Worm (Caenorhabditis elegans) whole organism, L4 larva: Measurements from ENCODE around the gene clec-83.

Source experiments
- F49E8.2 ChIP-seq: sonication (generic microtip); optimal IDR thresholded peaks from 2 replicates; lab custom pipeline; 2016; ENCODE audit warnings: missing compliant biosample characterization, mild to moderate bottlenecking, missing genetic modification characterization, borderline replicate concordance
- R02D3.7 ChIP-seq: fragments of 150-350 bp; sonication (generic microtip); optimal IDR thresholded peaks from 3 replicates; lab custom pipeline; 2014; ENCODE audit warnings: missing biosample characterization, missing genetic modification characterization
- Y105C5A.15 ChIP-seq: fragments of 200-800 bp; sonication (Bioruptor generic); IDR thresholded peaks from 2 replicates; pipeline ENCODE4 v1.3.6; 2022; ENCODE audit warnings: missing genetic modification characterization, missing compliant biosample characterization
- Y48G9A.11 ChIP-seq: fragments of 200-800 bp; sonication (Bioruptor generic); IDR thresholded peaks from 2 replicates; pipeline ENCODE4 v1.3.6; 2022; ENCODE audit warnings: missing genetic modification reagents, missing genetic modification characterization, missing compliant biosample characterization
- ZK337.2 ChIP-seq: fragments of 200-800 bp; sonication (Bioruptor generic); IDR thresholded peaks from 2 replicates; pipeline ENCODE4 v1.3.6; 2022; ENCODE audit warnings: missing genetic modification reagents, missing genetic modification characterization, missing compliant biosample characterization
- ZK546.5 ChIP-seq, 2 experiments: sonication (generic microtip); optimal IDR thresholded peaks; 2 replicates each; lab custom pipeline; 2017; ENCODE audit warnings: missing biosample characterization in 2 of 2, missing genetic modification characterization in 2 of 2
- aha-1 ChIP-seq: fragments of 150-350 bp; peaks from one replicate; lab custom pipeline; 2014; ENCODE audit warnings: missing biosample characterization, missing genetic modification characterization
- ama-1 ChIP-seq: fragments of 150-350 bp; optimal IDR thresholded peaks from 2 replicates; lab custom pipeline; 2014; ENCODE audit warnings: inconsistent platforms, mixed read lengths
- ceh-28 ChIP-seq: fragments of 150-350 bp; optimal IDR thresholded peaks from 2 replicates; lab custom pipeline; 2014; ENCODE audit warnings: missing biosample characterization, missing genetic modification reagents, missing genetic modification characterization
- ceh-82 ChIP-seq: sonication (generic microtip); optimal IDR thresholded peaks from 2 replicates; lab custom pipeline; 2017; ENCODE audit warnings: missing biosample characterization, missing genetic modification characterization
- daf-16 ChIP-seq, 3 experiments: sonication (generic microtip); optimal IDR thresholded peaks; 2 replicates each; lab custom pipeline; 2016 to 2017; ENCODE audit warnings: missing genetic modification characterization in 3 of 3, missing genetic modification reagents in 3 of 3, mild to moderate bottlenecking in 2 of 3, missing compliant biosample characterization in 2 of 3, missing biosample characterization in 1 of 3, moderate library complexity in 1 of 3
- daf-19 ChIP-seq: fragments of 200-800 bp; sonication (Bioruptor generic); conservative IDR thresholded peaks from 2 replicates; pipeline ENCODE4 v1.3.6; 2022; ENCODE audit warnings: missing genetic modification characterization, missing compliant biosample characterization
- daf-8 ChIP-seq: fragments of 200-800 bp; sonication (Bioruptor generic); IDR thresholded peaks from 2 replicates; pipeline ENCODE4 v1.3.6; 2022; ENCODE audit warnings: missing genetic modification characterization, missing compliant biosample characterization
- dpl-1 ChIP-seq: fragments of 150-350 bp; optimal IDR thresholded peaks from 2 replicates; lab custom pipeline; 2014; ENCODE audit warnings: missing biosample characterization, missing genetic modification reagents, missing genetic modification characterization
- dve-1 ChIP-seq: sonication (generic microtip); optimal IDR thresholded peaks from 2 replicates; lab custom pipeline; 2017; ENCODE audit warnings: antibody characterized with exemption, mild to moderate bottlenecking, missing genetic modification characterization, missing compliant biosample characterization; ENCODE audit not compliant: insufficient read depth
- gei-8 ChIP-seq: fragments of 200-800 bp; sonication (Bioruptor generic); optimal IDR thresholded peaks from 2 replicates; lab custom pipeline; 2018; ENCODE audit warnings: mild to moderate bottlenecking, missing genetic modification characterization, missing compliant biosample characterization
- hlh-30 ChIP-seq: sonication (generic microtip); optimal IDR thresholded peaks from 2 replicates; lab custom pipeline; 2017; ENCODE audit warnings: antibody characterized with exemption, mild to moderate bottlenecking, missing genetic modification characterization, missing compliant biosample characterization; ENCODE audit not compliant: insufficient read depth
- hmg-1.1 ChIP-seq: fragments of 200-800 bp; sonication (Bioruptor generic); IDR thresholded peaks from 2 replicates; pipeline ENCODE4 v1.3.6; 2022; ENCODE audit warnings: missing genetic modification reagents, missing genetic modification characterization, missing compliant biosample characterization
- lim-7 ChIP-seq: fragments of 200-800 bp; sonication (Bioruptor generic); IDR thresholded peaks from 2 replicates; pipeline ENCODE4 v1.3.6; 2022; ENCODE audit warnings: missing genetic modification characterization, missing compliant biosample characterization
- lin-38 ChIP-seq: fragments of 200-800 bp; sonication (Bioruptor generic); IDR thresholded peaks from 2 replicates; pipeline ENCODE4 v1.3.6; 2022; ENCODE audit warnings: missing genetic modification reagents, missing genetic modification characterization, missing compliant biosample characterization
- lsy-2 ChIP-seq, 2 experiments: fragments of 150-350 bp in 1 of 2; sonication (generic microtip) in 1 of 2; optimal IDR thresholded peaks; 2 replicates each; lab custom pipeline; 2014 to 2017; ENCODE audit warnings: missing biosample characterization in 2 of 2, missing genetic modification characterization in 2 of 2
- mdt-29 ChIP-seq: fragments of 200-800 bp; sonication (Bioruptor generic); IDR thresholded peaks from 2 replicates; pipeline ENCODE4 v1.3.6; 2022; ENCODE audit warnings: missing genetic modification reagents, missing genetic modification characterization, missing compliant biosample characterization
- mep-1 ChIP-seq: fragments of 150-350 bp; sonication (generic microtip); optimal IDR thresholded peaks from 3 replicates; lab custom pipeline; 2014; ENCODE audit warnings: missing biosample characterization, missing genetic modification characterization
- mxl-3 ChIP-seq: fragments of 200-800 bp; sonication (Bioruptor generic); optimal IDR thresholded peaks from 2 replicates; lab custom pipeline; 2018; ENCODE audit warnings: mild to moderate bottlenecking, missing genetic modification characterization, missing compliant biosample characterization
- nhr-10 ChIP-seq: fragments of 150-350 bp; optimal IDR thresholded peaks from 2 replicates; lab custom pipeline; 2014; ENCODE audit warnings: missing biosample characterization, missing genetic modification characterization
- nhr-11 ChIP-seq: fragments of 150-350 bp; optimal IDR thresholded peaks from 2 replicates; lab custom pipeline; 2014; ENCODE audit warnings: missing biosample characterization, missing genetic modification characterization
- nhr-25 ChIP-seq: sonication (generic microtip); optimal IDR thresholded peaks from 2 replicates; lab custom pipeline; 2017; ENCODE audit warnings: missing genetic modification characterization, mild to moderate bottlenecking, missing compliant biosample characterization, antibody characterized with exemption, moderate library complexity, borderline replicate concordance; ENCODE audit not compliant: insufficient read depth
- nhr-28 ChIP-seq: fragments of 150-350 bp; optimal IDR thresholded peaks from 2 replicates; lab custom pipeline; 2014; ENCODE audit warnings: missing biosample characterization, missing genetic modification characterization
- nhr-42 ChIP-seq: fragments of 200-800 bp; sonication (Bioruptor generic); IDR thresholded peaks from 2 replicates; pipeline ENCODE4 v1.3.6; 2022; ENCODE audit warnings: missing genetic modification characterization, missing compliant biosample characterization
- nhr-48 ChIP-seq: sonication (generic microtip); optimal IDR thresholded peaks from 2 replicates; lab custom pipeline; 2016; ENCODE audit warnings: mild to moderate bottlenecking, missing genetic modification characterization, missing compliant biosample characterization
- pqm-1 ChIP-seq: sonication (generic microtip); optimal IDR thresholded peaks from 2 replicates; lab custom pipeline; 2017; ENCODE audit warnings: missing biosample characterization, missing genetic modification characterization
- saeg-2 ChIP-seq: fragments of 200-800 bp; sonication (Bioruptor generic); IDR thresholded peaks from 2 replicates; pipeline ENCODE4 v1.3.6; 2022; ENCODE audit warnings: missing genetic modification reagents, missing genetic modification characterization, missing compliant biosample characterization
- sdz-12 ChIP-seq: fragments of 200-800 bp; sonication (Bioruptor generic); optimal IDR thresholded peaks from 2 replicates; lab custom pipeline; 2018; ENCODE audit warnings: mild to moderate bottlenecking, missing genetic modification characterization, missing compliant biosample characterization
- snpc-1.2 ChIP-seq: fragments of 200-800 bp; sonication (Bioruptor generic); IDR thresholded peaks from 2 replicates; pipeline ENCODE4 v1.3.6; 2022; ENCODE audit warnings: missing genetic modification reagents, missing genetic modification characterization, missing compliant biosample characterization
- snpc-4 ChIP-seq: fragments of 150-350 bp; optimal IDR thresholded peaks from 2 replicates; lab custom pipeline; 2014; ENCODE audit warnings: missing biosample characterization, missing genetic modification characterization
- spr-1 ChIP-seq: sonication (generic microtip); optimal IDR thresholded peaks from 2 replicates; lab custom pipeline; 2016; ENCODE audit warnings: mild to moderate bottlenecking, missing genetic modification characterization, missing compliant biosample characterization
- spr-3 ChIP-seq: fragments of 200-800 bp; sonication (Bioruptor generic); optimal IDR thresholded peaks from 2 replicates; lab custom pipeline; 2018; ENCODE audit warnings: mild to moderate bottlenecking, missing genetic modification characterization, missing compliant biosample characterization
- zfp-3 ChIP-seq: fragments of 200-800 bp; sonication (Bioruptor generic); conservative IDR thresholded peaks from 2 replicates; pipeline ENCODE4 v1.3.6; 2022; ENCODE audit warnings: missing genetic modification reagents, missing genetic modification characterization, missing compliant biosample characterization
- zip-11 ChIP-seq: fragments of 200-800 bp; sonication (Bioruptor generic); IDR thresholded peaks from 2 replicates; pipeline ENCODE4 v1.3.6; 2022; ENCODE audit warnings: missing genetic modification characterization, missing compliant biosample characterization

Gene clec-83

DNA sequence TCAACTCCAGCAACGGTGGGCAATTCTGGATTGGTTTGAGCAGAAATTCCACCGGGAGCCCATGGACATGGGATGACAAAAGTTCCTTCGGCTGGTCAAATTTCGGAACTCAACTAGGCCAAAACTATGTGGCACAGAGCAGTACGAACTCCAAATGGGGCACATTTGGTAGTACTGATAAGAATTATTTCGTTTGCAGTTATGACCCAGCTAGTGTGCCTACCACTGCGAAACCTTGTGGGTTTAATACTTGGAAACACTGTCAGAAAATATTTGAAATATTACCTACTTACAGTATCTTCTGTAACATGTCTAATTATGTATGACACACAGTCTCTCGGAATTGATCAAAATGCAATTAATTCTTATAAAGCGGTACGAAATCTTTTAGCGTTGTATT, 14.9 kb downstream of the clec-83 start:
- TF ChIP-seq Y48G9A.11 (GFP tag; lab: Robert Waterston, UW) (no peak), snpc-1.2 (no peak), lin-38 (no peak), nhr-25 (tag; lab: Kevin White, UChicago) (no peak), snpc-4 (tag; lab: Kevin White, UChicago) (no peak), mdt-29 (GFP tag; lab: Robert Waterston, UW) (no peak), pqm-1 (tag; lab: Kevin White, UChicago) (peak; percentile 70), spr-3 (no peak), nhr-28 (tag; lab: Kevin White, UChicago) (peak; percentile 5), aha-1 (tag; lab: Kevin White, UChicago) (peak; percentile 84), ZK337.2 (GFP tag; lab: Robert Waterston, UW) (no peak), daf-16 (GFP tag; optimal IDR thresholded peaks at IDR 0.05; lab: Kevin White, UChicago) (no peak), daf-16 (tag; optimal IDR thresholded peaks at IDR 0.05; lab: Kevin White, UChicago) (peak; percentile 5), mxl-3 (GFP tag; lab: Kevin White, UChicago) (no peak)

DNA sequence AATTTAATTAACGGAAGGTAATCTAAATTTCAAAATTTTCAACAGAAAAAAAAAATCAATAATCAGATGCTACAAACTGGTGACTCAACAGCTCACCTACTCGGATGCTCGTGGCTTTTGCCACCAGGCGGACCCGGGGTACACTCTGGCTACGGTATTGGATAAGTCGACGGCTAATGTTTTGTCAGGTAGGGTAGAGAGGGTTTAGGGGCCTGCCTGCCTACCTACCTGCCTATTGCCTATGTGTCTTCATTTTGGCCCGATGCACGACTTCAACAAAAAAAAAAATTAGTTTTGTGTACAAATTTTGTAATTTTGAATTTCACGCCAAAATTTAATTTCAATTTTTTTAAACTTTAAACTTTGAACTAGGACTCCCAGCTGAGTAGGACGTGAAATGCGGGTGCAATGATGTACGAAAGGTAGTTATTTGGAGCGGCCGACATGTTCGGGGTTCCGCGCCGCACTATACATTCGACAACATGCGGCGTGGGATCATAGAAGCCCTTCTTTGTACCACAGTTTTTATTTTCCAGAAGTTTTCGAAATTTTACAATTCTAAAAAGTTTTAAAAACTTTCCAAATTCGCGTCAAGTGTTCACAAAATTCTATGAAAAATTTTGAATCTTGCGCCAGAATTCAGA, 15.7 kb downstream of the clec-83 start:
- TF ChIP-seq nhr-25 (tag; lab: Kevin White, UChicago): no peak
- peak; percentile 20 for TF ChIP-seq ceh-28 (tag; lab: Kevin White, UChicago)
- TF ChIP-seq spr-1: no peak
- no peak for TF ChIP-seq ceh-82 (tag; lab: Kevin White, UChicago)
- TF ChIP-seq dve-1 (tag; lab: Kevin White, UChicago): no peak
- no peak for TF ChIP-seq lsy-2 (tag; optimal IDR thresholded peaks at IDR 0.05; lab: Kevin White, UChicago)
- no peak for TF ChIP-seq R02D3.7 (tag; lab: Kevin White, UChicago)
- TF ChIP-seq sdz-12 (GFP tag; lab: Kevin White, UChicago): peak; percentile 56
- no peak for TF ChIP-seq ZK546.5 (tag; optimal IDR thresholded peaks at IDR 0.05; lab: Kevin White, UChicago)
- TF ChIP-seq nhr-48 (tag; lab: Kevin White, UChicago): no peak
- no peak for TF ChIP-seq hmg-1.1
- peak; percentile 72 for TF ChIP-seq snpc-4 (tag; lab: Kevin White, UChicago)
- no peak for TF ChIP-seq lim-7 (GFP tag; lab: Robert Waterston, UW)
- no peak for TF ChIP-seq Y48G9A.11 (GFP tag; lab: Robert Waterston, UW)
- TF ChIP-seq nhr-11 (tag; lab: Kevin White, UChicago): no peak
- no peak for TF ChIP-seq daf-8

DNA sequence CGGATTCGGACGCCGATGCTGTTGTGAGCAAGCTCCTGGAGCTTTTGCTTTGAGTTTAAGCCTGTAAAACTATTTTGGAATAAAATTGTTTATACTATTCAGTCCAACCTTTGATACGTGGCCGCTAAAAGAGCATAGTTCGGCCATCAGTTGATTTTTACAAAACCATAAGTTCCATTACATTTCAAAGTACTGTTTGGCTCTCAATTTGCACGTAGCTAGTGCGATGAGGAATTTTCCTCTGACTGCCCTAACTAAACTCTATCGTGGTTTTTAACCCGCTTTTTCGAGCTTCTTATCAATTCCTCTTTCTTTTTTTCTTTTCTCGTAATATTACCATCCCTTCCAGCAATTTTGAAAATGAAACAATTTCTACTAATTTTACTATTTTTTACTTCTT, 17.8 kb downstream of the clec-83 start, which contains the start of gene clec-80:
Gene clec-80, plus strand, starts transcription at position 301 of the 400 bp plus-strand sequence.
- TF ChIP-seq pqm-1 (tag; lab: Kevin White, UChicago): peak; percentile 43
- no peak for TF ChIP-seq hmg-1.1
- no peak for TF ChIP-seq zip-11
- no peak for TF ChIP-seq gei-8 (GFP tag; lab: Kevin White, UChicago)
- no peak for TF ChIP-seq daf-19
- TF ChIP-seq mep-1 (tag; lab: Kevin White, UChicago): no peak
- TF ChIP-seq R02D3.7 (tag; lab: Kevin White, UChicago): no peak

DNA sequence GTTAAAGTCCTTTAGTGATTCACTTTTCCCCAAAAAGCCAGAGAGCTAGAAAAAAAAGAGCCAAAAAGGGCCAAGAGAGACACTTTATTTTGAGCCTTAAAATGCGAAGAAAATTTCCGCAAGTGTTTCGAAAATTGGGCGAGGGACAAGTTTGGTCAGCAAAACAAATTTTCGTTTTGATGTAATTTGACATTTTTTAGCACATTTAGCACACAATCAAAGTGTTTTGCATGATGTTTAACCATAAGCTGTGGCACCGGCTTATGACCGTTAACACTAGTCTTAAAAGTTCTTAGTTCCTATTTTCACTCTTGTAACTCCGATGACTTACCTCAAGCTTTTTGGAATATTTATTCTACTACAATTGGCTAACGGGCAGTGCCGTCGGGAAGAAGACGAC, 20.9 kb downstream of the clec-83 start, which contains the start of gene Y54G2A.37:
Gene Y54G2A.37, plus strand, starts transcription at position 301 of the 400 bp plus-strand sequence.
- no peak for TF ChIP-seq lin-38
- no peak for TF ChIP-seq dpl-1 (GFP tag; lab: Kevin White, UChicago)
- no peak for TF ChIP-seq hlh-30
- no peak for TF ChIP-seq daf-8
- TF ChIP-seq saeg-2 (GFP tag; lab: Robert Waterston, UW): no peak
- no peak for TF ChIP-seq nhr-42 (GFP tag; lab: Robert Waterston, UW)
- no peak for TF ChIP-seq ama-1 (lab: Kevin White, UChicago)
- TF ChIP-seq nhr-10: no peak
- TF ChIP-seq F49E8.2: no peak
- no peak for TF ChIP-seq snpc-1.2
- TF ChIP-seq Y105C5A.15 (GFP tag; lab: Robert Waterston, UW): no peak
- TF ChIP-seq dve-1 (tag; lab: Kevin White, UChicago): no peak
- TF ChIP-seq zfp-3 (GFP tag; lab: Robert Waterston, UW): no peak
